Worm (Caenorhabditis elegans): ENCODE data around the gene T04B8.1.
"Not testable (repeated sequence)": the region's sequence is repeated elsewhere in the genome, so short reads cannot be mapped to it uniquely, and the experiment has no call there.

ce11 chrII:612361-612760, 21.7 kb upstream of the T04B8.1 start, which contains the start of gene clec-118:
- not testable (repeated sequence) for TF ChIP-seq F10E7.11 (tag; optimal IDR thresholded peaks at IDR 0.05); nfya-1 (tag; optimal IDR thresholded peaks at IDR 0.05; ENCODE audit: borderline replicate concordance, insufficient read depth); Y53G8AR.9 (GFP tag; conservative IDR thresholded peaks at IDR 0.05); ama-1 (optimal IDR thresholded peaks at IDR 0.05); ama-1 (GFP tag; optimal IDR thresholded peaks at IDR 0.05); chd-7 (tag; optimal IDR thresholded peaks at IDR 0.05); madf-6 (GFP tag; IDR thresholded peaks at IDR 0.05); hrde-1 (tag; optimal IDR thresholded peaks at IDR 0.05; ENCODE audit: borderline replicate concordance); madf-8 (GFP tag; conservative IDR thresholded peaks at IDR 0.05); ccch-3 (GFP tag; optimal IDR thresholded peaks at IDR 0.05); unc-62 (GFP tag; optimal IDR thresholded peaks at IDR 0.05); gei-17 (GFP tag; optimal IDR thresholded peaks at IDR 0.05); nfya-2 (GFP tag; IDR thresholded peaks at IDR 0.05)

All from whole organism, young adult.